Worm (Caenorhabditis elegans): ENCODE data around the gene srxa-8.

DNA sequence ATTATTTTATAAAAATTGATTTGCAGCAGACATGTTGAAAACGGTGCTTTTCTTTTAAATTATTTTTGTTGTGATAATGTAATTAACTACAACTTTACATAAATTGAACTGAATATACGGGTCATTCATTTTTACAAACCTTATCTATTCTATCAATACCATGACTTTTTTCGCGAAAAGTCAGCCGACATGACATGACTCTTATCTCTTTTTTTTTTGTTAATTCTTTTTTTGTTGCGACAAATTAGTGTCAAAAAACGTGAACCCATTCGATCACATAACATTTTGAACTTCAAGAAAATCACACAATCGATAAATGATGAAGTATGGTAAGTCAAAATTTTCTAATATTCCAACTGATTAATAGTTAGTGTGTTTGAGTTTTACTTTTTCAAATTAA, 19.4 kb upstream of the srxa-8 start, which contains the start of gene sir-2.2:
- no peak for TF ChIP-seq med-1 (GFP tag; optimal IDR thresholded peaks at IDR 0.05; ENCODE audit: insufficient read depth)
- no peak for TF ChIP-seq flt-1 (GFP tag; IDR thresholded peaks at IDR 0.05)
- no peak for TF ChIP-seq tab-1 (GFP tag; IDR thresholded peaks at IDR 0.05)
- no peak for TF ChIP-seq ztf-29 (GFP tag; IDR thresholded peaks at IDR 0.05)
- no peak for TF ChIP-seq ref-1 (GFP tag; conservative IDR thresholded peaks at IDR 0.05)
